Fruit fly (Drosophila melanogaster) whole organism, embryonic: Measurements from ENCODE around the gene Traf-like.
A peak's percentile ranks its signal among the peaks of the same experiment; 100 is the strongest.

Experiments
- Abd-B ChIP-seq: fragments of 200-800 bp; sonication (Bioruptor generic); optimal IDR thresholded peaks from 2 replicates; lab custom pipeline; 2018; ENCODE audit warnings: missing biosample characterization, mild to moderate bottlenecking, missing genetic modification characterization, moderate library complexity
- CG1024 ChIP-seq: fragments of 200-800 bp; sonication (Bioruptor generic); IDR thresholded peaks from 2 replicates; pipeline ENCODE4 v1.3.6; 2022; ENCODE audit warnings: missing biosample characterization, missing genetic modification characterization
- CG10654 ChIP-seq: fragments of 200-800 bp; sonication (Bioruptor generic); optimal IDR thresholded peaks from 2 replicates; lab custom pipeline; 2016; ENCODE audit warnings: missing biosample characterization, missing genetic modification characterization
- CG11560 ChIP-seq: fragments of 200-800 bp; sonication (Bioruptor generic); IDR thresholded peaks from 3 replicates; pipeline ENCODE4 v1.3.6; 2022; ENCODE audit warnings: missing biosample characterization, missing genetic modification characterization
- CG11723 ChIP-seq: fragments of 200-800 bp; sonication (Bioruptor generic); optimal IDR thresholded peaks from 2 replicates; lab custom pipeline; 2017; ENCODE audit warnings: missing biosample characterization, mild to moderate bottlenecking, missing genetic modification characterization
- CG13624 ChIP-seq: fragments of 200-800 bp; sonication (Bioruptor generic); optimal IDR thresholded peaks from 2 replicates; lab custom pipeline; 2016; ENCODE audit warnings: missing biosample characterization, missing genetic modification characterization
- CG14965 ChIP-seq: fragments of 200-800 bp; sonication (Bioruptor generic); optimal IDR thresholded peaks from 2 replicates; lab custom pipeline; 2016; ENCODE audit warnings: missing biosample characterization, missing genetic modification characterization, borderline replicate concordance
- CG15601 ChIP-seq: fragments of 200-800 bp; sonication (Bioruptor generic); optimal IDR thresholded peaks from 3 replicates; lab custom pipeline; 2019; ENCODE audit warnings: missing biosample characterization, mild to moderate bottlenecking, missing genetic modification characterization, moderate library complexity
- CG1647 ChIP-seq: fragments of 200-800 bp; sonication (Bioruptor generic); optimal IDR thresholded peaks from 3 replicates; lab custom pipeline; 2016; ENCODE audit warnings: missing biosample characterization, missing genetic modification characterization
- CG17385 ChIP-seq: fragments of 200-800 bp; sonication (Bioruptor generic); optimal IDR thresholded peaks from 3 replicates; lab custom pipeline; 2018; ENCODE audit warnings: missing biosample characterization, mild to moderate bottlenecking, missing genetic modification characterization
- CG18476 ChIP-seq: fragments of 200-800 bp; sonication (Bioruptor generic); optimal IDR thresholded peaks from 2 replicates; lab custom pipeline; 2016; ENCODE audit warnings: missing biosample characterization, mild to moderate bottlenecking, missing genetic modification characterization
- CG18599 ChIP-seq: fragments of 200-800 bp; sonication (Bioruptor generic); optimal IDR thresholded peaks from 3 replicates; lab custom pipeline; 2017; ENCODE audit warnings: missing biosample characterization, missing genetic modification characterization, mild to moderate bottlenecking, moderate library complexity, missing genetic modification reagents
- CG32532 ChIP-seq: fragments of 200-800 bp; sonication (Bioruptor generic); IDR thresholded peaks from 2 replicates; pipeline ENCODE4 v1.3.6; 2022; ENCODE audit warnings: missing biosample characterization, missing genetic modification characterization
- CG32772 ChIP-seq: fragments of 200-800 bp; sonication (Bioruptor generic); IDR thresholded peaks from 2 replicates; pipeline ENCODE4 v1.3.6; 2022; ENCODE audit warnings: missing biosample characterization, missing genetic modification characterization
- CG4360 ChIP-seq: fragments of 200-800 bp; sonication (Bioruptor generic); IDR thresholded peaks from 2 replicates; pipeline ENCODE4 v1.3.6; 2022; ENCODE audit warnings: missing biosample characterization, missing genetic modification characterization
- CG4730 ChIP-seq: fragments of 200-800 bp; sonication (Bioruptor generic); IDR thresholded peaks from 2 replicates; pipeline ENCODE4 v1.3.6; 2022; ENCODE audit warnings: missing biosample characterization, missing genetic modification characterization
- CG7372 ChIP-seq: fragments of 200-800 bp; sonication (Bioruptor generic); IDR thresholded peaks from 2 replicates; pipeline ENCODE4 v1.3.6; 2022; ENCODE audit warnings: missing biosample characterization, missing genetic modification characterization
- CoRest ChIP-seq: fragments of 200-800 bp; sonication (Bioruptor generic); optimal IDR thresholded peaks from 3 replicates; lab custom pipeline; 2018; ENCODE audit warnings: missing biosample characterization, mild to moderate bottlenecking, missing genetic modification characterization, moderate library complexity
- Deaf1 ChIP-seq: fragments of 200-800 bp; optimal IDR thresholded peaks from 3 replicates; lab custom pipeline; 2019; ENCODE audit warnings: missing biosample characterization, mild to moderate bottlenecking, missing genetic modification characterization, moderate library complexity
- Dref ChIP-seq: fragments of 200-800 bp; sonication (Bioruptor generic); IDR thresholded peaks from 2 replicates; pipeline ENCODE4 v1.3.6; 2022; ENCODE audit warnings: missing biosample characterization, missing genetic modification characterization
- E2f2 ChIP-seq: fragments of 200-800 bp; sonication (Bioruptor generic); IDR thresholded peaks from 2 replicates; pipeline ENCODE4 v1.3.6; 2022; ENCODE audit warnings: missing biosample characterization, missing genetic modification characterization
- Lhr ChIP-seq: fragments of 200-800 bp; sonication (Bioruptor generic); optimal IDR thresholded peaks from 3 replicates; lab custom pipeline; 2017; ENCODE audit warnings: mild to moderate bottlenecking, missing biosample characterization, missing genetic modification reagents, missing genetic modification characterization
- Lpt ChIP-seq: fragments of >200 bp; optimal IDR thresholded peaks from 2 replicates; lab custom pipeline; 2018; ENCODE audit warnings: missing biosample characterization, missing genetic modification characterization
- Mad ChIP-seq: fragments of 200-800 bp; sonication (Bioruptor generic); optimal IDR thresholded peaks from 2 replicates; lab custom pipeline; 2016; ENCODE audit warnings: missing biosample characterization, missing genetic modification characterization
- Myb ChIP-seq: fragments of 200-800 bp; sonication (Bioruptor generic); optimal IDR thresholded peaks from 2 replicates; lab custom pipeline; 2016; ENCODE audit warnings: missing biosample characterization, missing genetic modification characterization
- Ravus ChIP-seq: fragments of 200-800 bp; sonication (Bioruptor generic); IDR thresholded peaks from 2 replicates; pipeline ENCODE4 v1.3.6; 2022; ENCODE audit warnings: missing biosample characterization, missing genetic modification characterization
- Sry-δ ChIP-seq: fragments of 200-800 bp; sonication (Bioruptor generic); optimal IDR thresholded peaks from 2 replicates; lab custom pipeline; 2016; ENCODE audit warnings: missing biosample characterization, missing genetic modification characterization
- TFAM ChIP-seq: fragments of 200-800 bp; sonication (Bioruptor generic); optimal IDR thresholded peaks from 2 replicates; lab custom pipeline; 2017; ENCODE audit warnings: missing biosample characterization, missing genetic modification characterization, inconsistent platforms
- Trl ChIP-seq, 3 experiments: fragments of >200 bp in 2 of 3; fragments of 200-800 bp in 1 of 3; sonication (Bioruptor generic) in 1 of 3; optimal IDR thresholded peaks; 2 replicates in 1 of 3; 3 replicates in 2 of 3; lab custom pipeline; 2016 to 2017; ENCODE audit warnings: missing biosample characterization in 1 of 3, missing genetic modification characterization in 1 of 3
- ac ChIP-seq: fragments of 200-800 bp; sonication (Bioruptor generic); optimal IDR thresholded peaks from 3 replicates; lab custom pipeline; 2017; ENCODE audit warnings: missing biosample characterization, mild to moderate bottlenecking, missing genetic modification characterization
- az2 ChIP-seq: fragments of 200-800 bp; sonication (Bioruptor generic); optimal IDR thresholded peaks from 3 replicates; lab custom pipeline; 2016; ENCODE audit warnings: missing biosample characterization, missing genetic modification characterization
- bcd ChIP-seq: fragments of 200-800 bp; sonication (Bioruptor generic); optimal IDR thresholded peaks from 2 replicates; lab custom pipeline; 2017; ENCODE audit warnings: missing biosample characterization, mild to moderate bottlenecking, missing genetic modification characterization
- br ChIP-seq: fragments of >200 bp; optimal IDR thresholded peaks from 2 replicates; lab custom pipeline; 2017
- dati ChIP-seq: fragments of 200-800 bp; sonication (Bioruptor generic); IDR thresholded peaks from 2 replicates; pipeline ENCODE4 v1.3.6; 2022; ENCODE audit warnings: missing biosample characterization, missing genetic modification characterization
- dysf ChIP-seq: fragments of 200-800 bp; sonication (Bioruptor generic); IDR thresholded peaks from 3 replicates; pipeline ENCODE4 v1.3.6; 2022; ENCODE audit warnings: missing biosample characterization, missing genetic modification characterization
- eve ChIP-seq, 2 experiments: fragments of >200 bp; optimal IDR thresholded peaks; 2 replicates each; lab custom pipeline; 2017; ENCODE audit warnings: missing biosample characterization in 2 of 2, missing genetic modification characterization in 2 of 2
- gce ChIP-seq: fragments of 200-800 bp; sonication (Bioruptor generic); IDR thresholded peaks from 3 replicates; pipeline ENCODE4 v1.3.6; 2022; ENCODE audit warnings: missing biosample characterization, missing genetic modification characterization
- gsb-n ChIP-seq: fragments of 200-800 bp; sonication (Bioruptor generic); optimal IDR thresholded peaks from 3 replicates; lab custom pipeline; 2018; ENCODE audit warnings: missing biosample characterization, mild to moderate bottlenecking, missing genetic modification characterization
- hkb ChIP-seq, 2 experiments: fragments of 200-800 bp in 1 of 2; fragments of >200 bp in 1 of 2; sonication (Bioruptor generic) in 1 of 2; IDR thresholded peaks in 1 of 2; optimal IDR thresholded peaks in 1 of 2; 2 replicates each; pipeline versions ENCODE4 v1.3.6 to Lab custom; 2017 to 2022; ENCODE audit warnings: missing biosample characterization in 1 of 2, missing genetic modification characterization in 1 of 2
- jigr1 ChIP-seq: fragments of 200-800 bp; sonication (Bioruptor generic); IDR thresholded peaks from 3 replicates; pipeline ENCODE4 v1.3.6; 2022; ENCODE audit warnings: missing biosample characterization, missing genetic modification characterization
- kay ChIP-seq: fragments of 200-800 bp; sonication (Bioruptor generic); optimal IDR thresholded peaks from 2 replicates; lab custom pipeline; 2016; ENCODE audit warnings: missing biosample characterization, missing genetic modification characterization
- lmd ChIP-seq: fragments of 200-800 bp; sonication (Bioruptor generic); IDR thresholded peaks from 2 replicates; pipeline ENCODE4 v1.3.6; 2022; ENCODE audit warnings: missing biosample characterization, missing genetic modification characterization
- maf-S ChIP-seq: fragments of 200-800 bp; sonication (Bioruptor generic); optimal IDR thresholded peaks from 2 replicates; lab custom pipeline; 2016; ENCODE audit warnings: missing biosample characterization, missing genetic modification characterization
- nerfin-1 ChIP-seq: fragments of 200-800 bp; sonication (Bioruptor generic); optimal IDR thresholded peaks from 3 replicates; lab custom pipeline; 2019; ENCODE audit warnings: missing biosample characterization, mild to moderate bottlenecking, missing genetic modification characterization, moderate library complexity
- sug ChIP-seq: fragments of 200-800 bp; optimal IDR thresholded peaks from 2 replicates; lab custom pipeline; 2019; ENCODE audit warnings: missing biosample characterization, mild to moderate bottlenecking, missing genetic modification characterization, moderate library complexity
- tll ChIP-seq, 2 experiments: fragments of 200-800 bp in 1 of 2; fragments of >200 bp in 1 of 2; sonication (Bioruptor generic) in 1 of 2; optimal IDR thresholded peaks; 2 replicates each; lab custom pipeline; 2017 to 2019; ENCODE audit warnings: missing biosample characterization in 2 of 2, missing genetic modification characterization in 2 of 2, mild to moderate bottlenecking in 1 of 2, moderate library complexity in 1 of 2
- tna ChIP-seq: fragments of 200-800 bp; sonication (Bioruptor generic); IDR thresholded peaks from 2 replicates; pipeline ENCODE4 v1.3.6; 2022; ENCODE audit warnings: missing biosample characterization, missing genetic modification characterization; ENCODE audit not compliant: partially characterized antibody
- trh ChIP-seq: fragments of 200-800 bp; sonication (Bioruptor generic); optimal IDR thresholded peaks from 2 replicates; lab custom pipeline; 2016; ENCODE audit warnings: missing biosample characterization, missing genetic modification characterization
- twi ChIP-seq: fragments of 200-800 bp; optimal IDR thresholded peaks from 2 replicates; lab custom pipeline; 2019; ENCODE audit warnings: missing biosample characterization, mild to moderate bottlenecking, missing genetic modification characterization, moderate library complexity
- yki ChIP-seq: fragments of >200 bp; optimal IDR thresholded peaks from 3 replicates; lab custom pipeline; 2018

Gene Traf-like

DNA sequence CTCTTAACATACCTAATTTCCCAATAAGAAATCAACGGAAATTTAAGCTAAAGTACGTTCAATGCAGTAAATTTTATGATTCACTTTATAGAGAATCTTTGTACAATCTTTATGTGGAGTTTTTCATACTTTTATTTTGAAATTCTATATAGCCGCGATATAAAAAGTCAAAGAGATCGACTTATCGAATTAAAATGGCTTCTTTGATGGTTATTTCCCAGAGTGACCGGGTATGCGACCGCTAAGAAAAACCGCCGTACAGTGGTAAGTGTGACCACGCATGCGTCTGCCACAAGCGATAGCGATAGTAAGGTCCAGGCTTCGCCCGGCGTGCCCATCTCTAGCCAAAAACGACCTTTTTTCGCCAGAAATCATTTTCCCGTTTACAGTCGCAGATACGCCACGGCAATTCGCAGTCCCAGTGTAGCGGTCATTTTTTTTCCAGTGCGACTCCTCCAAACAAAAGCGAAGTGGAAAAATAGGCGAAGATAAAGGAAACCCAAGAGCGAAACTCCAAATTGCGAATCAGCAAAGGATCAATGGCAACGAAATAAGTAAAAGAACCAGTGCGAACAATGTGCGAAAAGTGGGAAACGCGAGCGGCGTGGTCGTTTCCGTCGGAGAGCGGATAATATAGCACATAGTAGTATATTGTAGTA lies 7.7 kb downstream of the Traf-like start, which contains the start of gene hang (continued):
- TF ChIP-seq Dref = peak; percentile 73
- no peak for TF ChIP-seq az2 (GFP tag; lab: Kevin White, UChicago)
- TF ChIP-seq tna (GFP tag; lab: Robert Waterston, UW) = peak; percentile 20
- peak; percentile 54 for TF ChIP-seq CG32532 (GFP tag; lab: Robert Waterston, UW)
- no peak for TF ChIP-seq trh
- no peak for TF ChIP-seq gce
- TF ChIP-seq yki (lab: Kevin White, UChicago) = no peak
- peak; percentile 41 for TF ChIP-seq Mad (GFP tag; lab: Kevin White, UChicago)
- TF ChIP-seq CG10654 = peak; percentile 14
- TF ChIP-seq Abd-B (GFP tag; lab: Kevin White, UChicago) = peak; percentile 30
- peak; percentile 33; the same call in 1 of the 2 replicates for TF ChIP-seq CG1024
- no peak for TF ChIP-seq br (lab: Kevin White, UChicago)
- TF ChIP-seq CG4360 (GFP tag; lab: Robert Waterston, UW) = no peak
- no peak for TF ChIP-seq eve (GFP tag; optimal IDR thresholded peaks at IDR 0.05; lab: Kevin White, UChicago)
- no peak for TF ChIP-seq Ravus (GFP tag; lab: Robert Waterston, UW)
- TF ChIP-seq Lpt (GFP tag; lab: Kevin White, UChicago) = no peak
- TF ChIP-seq CG11560 = no peak; the same call in 1 of the 3 replicates
- TF ChIP-seq CG13624 (GFP tag; lab: Kevin White, UChicago) = peak; percentile 29
- no peak for TF ChIP-seq CG15601 (tag; lab: Kevin White, UChicago)
- TF ChIP-seq kay (GFP tag; lab: Kevin White, UChicago) = no peak
- TF ChIP-seq CG14965 (GFP tag; lab: Kevin White, UChicago) = no peak
- TF ChIP-seq twi (tag; lab: Kevin White, UChicago) = no peak
- no peak for TF ChIP-seq gsb-n (tag; lab: Kevin White, UChicago)
- no peak for TF ChIP-seq hkb (optimal IDR thresholded peaks at IDR 0.05; lab: Kevin White, UChicago)
- TF ChIP-seq hkb (GFP tag; IDR thresholded peaks at IDR 0.05; lab: Robert Waterston, UW) = peak; percentile 61; the same call in 1 of the 2 replicates
- peak; percentile 95 for TF ChIP-seq Sry-δ (GFP tag; lab: Kevin White, UChicago)
- no peak for TF ChIP-seq bcd (GFP tag; lab: Kevin White, UChicago)
- no peak for TF ChIP-seq CG32772 (GFP tag; lab: Robert Waterston, UW)
- peak; percentile 37 for TF ChIP-seq CG17385 (GFP tag; lab: Kevin White, UChicago)
- TF ChIP-seq sug (tag; lab: Kevin White, UChicago) = peak; percentile 19
- TF ChIP-seq CG11723 (GFP tag; lab: Kevin White, UChicago) = no peak
- peak; percentile 71 for TF ChIP-seq E2f2 (GFP tag; lab: Robert Waterston, UW)
- no peak for TF ChIP-seq dati (GFP tag; lab: Robert Waterston, UW)
- no peak for TF ChIP-seq Trl (optimal IDR thresholded peaks at IDR 0.05; lab: Kevin White, UChicago)
- peak; percentile 29 for TF ChIP-seq Trl (GFP tag; optimal IDR thresholded peaks at IDR 0.05; lab: Kevin White, UChicago)
- TF ChIP-seq CG18599 (GFP tag; lab: Kevin White, UChicago) = peak; percentile 65
- TF ChIP-seq dysf (GFP tag; lab: Robert Waterston, UW) = no peak
- no peak for TF ChIP-seq TFAM
- no peak for TF ChIP-seq CG7372 (GFP tag; lab: Robert Waterston, UW)
- TF ChIP-seq CG1647 = no peak
- TF ChIP-seq Myb = peak; percentile 39
- no peak for TF ChIP-seq nerfin-1 (tag; lab: Kevin White, UChicago)
- TF ChIP-seq CG18476 = no peak
- no peak for TF ChIP-seq CG4730 (GFP tag; lab: Robert Waterston, UW)
- TF ChIP-seq maf-S (GFP tag; lab: Kevin White, UChicago) = no peak
- TF ChIP-seq CoRest = no peak
- no peak for TF ChIP-seq jigr1
- TF ChIP-seq lmd (GFP tag; lab: Robert Waterston, UW) = peak; percentile 21; the same call in 1 of the 2 replicates
- TF ChIP-seq ac = no peak
- TF ChIP-seq tll (GFP tag; optimal IDR thresholded peaks at IDR 0.05; lab: Kevin White, UChicago) = no peak
- TF ChIP-seq Deaf1 (tag; lab: Kevin White, UChicago) = peak; percentile 47
- TF ChIP-seq Lhr (GFP tag; lab: Kevin White, UChicago) = peak; percentile 64
